Fruit fly (Drosophila melanogaster) whole organism, embryonic: ENCODE measurements around the gene Or67a.
A peak's percentile ranks its signal among the peaks of the same experiment; 100 is the strongest.

Experiments
- Aef1 ChIP-seq: fragments of 200-800 bp; sonication (Bioruptor generic); IDR thresholded peaks from 3 replicates; pipeline ENCODE4 v1.3.6; 2022; ENCODE audit warnings: missing biosample characterization, missing genetic modification characterization
- Blimp-1 ChIP-seq: fragments of 200-800 bp; sonication (Bioruptor generic); optimal IDR thresholded peaks from 3 replicates; lab custom pipeline; 2018; ENCODE audit warnings: missing biosample characterization, missing genetic modification characterization, mild to moderate bottlenecking, moderate library complexity, missing genetic modification reagents
- CG10366 ChIP-seq: fragments of 200-800 bp; sonication (Bioruptor generic); IDR thresholded peaks from 2 replicates; pipeline ENCODE4 v1.3.6; 2022; ENCODE audit warnings: missing biosample characterization, missing genetic modification characterization
- CG10979 ChIP-seq: fragments of 200-800 bp; sonication (Bioruptor generic); optimal IDR thresholded peaks from 2 replicates; lab custom pipeline; 2018; ENCODE audit warnings: missing biosample characterization, mild to moderate bottlenecking, missing genetic modification characterization, moderate library complexity
- CG11504 ChIP-seq: fragments of 200-800 bp; sonication (Bioruptor generic); optimal IDR thresholded peaks from 3 replicates; lab custom pipeline; 2019; ENCODE audit warnings: missing biosample characterization, mild to moderate bottlenecking, missing genetic modification characterization, moderate library complexity
- CG14965 ChIP-seq: fragments of 200-800 bp; sonication (Bioruptor generic); optimal IDR thresholded peaks from 2 replicates; lab custom pipeline; 2016; ENCODE audit warnings: missing biosample characterization, missing genetic modification characterization, borderline replicate concordance
- CG15269 ChIP-seq: fragments of 200-800 bp; sonication (Bioruptor generic); optimal IDR thresholded peaks from 2 replicates; lab custom pipeline; 2018; ENCODE audit warnings: missing biosample characterization, mild to moderate bottlenecking, missing genetic modification characterization, moderate library complexity
- CG17328 ChIP-seq: fragments of 200-800 bp; sonication (Bioruptor generic); IDR thresholded peaks from 2 replicates; pipeline ENCODE4 v1.3.6; 2022; ENCODE audit warnings: missing biosample characterization, missing genetic modification characterization
- CG18262 ChIP-seq: fragments of 200-800 bp; optimal IDR thresholded peaks from 3 replicates; lab custom pipeline; 2019; ENCODE audit warnings: missing biosample characterization, mild to moderate bottlenecking, missing genetic modification characterization, moderate library complexity
- CG2712 ChIP-seq: fragments of 200-800 bp; optimal IDR thresholded peaks from 3 replicates; lab custom pipeline; 2019; ENCODE audit warnings: missing biosample characterization, mild to moderate bottlenecking, missing genetic modification characterization, moderate library complexity
- CG30431 ChIP-seq: fragments of 200-800 bp; sonication (Bioruptor generic); optimal IDR thresholded peaks from 2 replicates; lab custom pipeline; 2017; ENCODE audit warnings: missing biosample characterization, missing genetic modification characterization
- CG31224 ChIP-seq: fragments of 200-800 bp; sonication (Bioruptor generic); IDR thresholded peaks from 2 replicates; pipeline ENCODE4 v1.3.6; 2022; ENCODE audit warnings: missing biosample characterization, missing genetic modification characterization
- CG3838 ChIP-seq: fragments of 200-800 bp; sonication (Bioruptor generic); optimal IDR thresholded peaks from 3 replicates; lab custom pipeline; 2016; ENCODE audit warnings: missing biosample characterization, missing genetic modification characterization
- CG3847 ChIP-seq: fragments of 200-800 bp; sonication (Bioruptor generic); IDR thresholded peaks from 2 replicates; pipeline ENCODE4 v1.3.6; 2022; ENCODE audit warnings: missing biosample characterization, missing genetic modification characterization
- CG4328 ChIP-seq: fragments of 200-800 bp; sonication (Bioruptor generic); optimal IDR thresholded peaks from 3 replicates; lab custom pipeline; 2017; ENCODE audit warnings: missing biosample characterization, missing genetic modification reagents, missing genetic modification characterization
- CG5953 ChIP-seq: fragments of 200-800 bp; sonication (Bioruptor generic); IDR thresholded peaks from 2 replicates; pipeline ENCODE4 v1.3.6; 2022; ENCODE audit warnings: missing biosample characterization, missing genetic modification characterization
- CG7271 ChIP-seq: fragments of 200-800 bp; sonication (Bioruptor generic); optimal IDR thresholded peaks from 2 replicates; lab custom pipeline; 2018; ENCODE audit warnings: missing biosample characterization, mild to moderate bottlenecking, missing genetic modification characterization, moderate library complexity
- CG7839 ChIP-seq: fragments of 200-800 bp; sonication (Bioruptor generic); optimal IDR thresholded peaks from 3 replicates; lab custom pipeline; 2018; ENCODE audit warnings: missing biosample characterization, mild to moderate bottlenecking, missing genetic modification characterization, moderate library complexity
- CG8089 ChIP-seq: fragments of 200-800 bp; sonication (Bioruptor generic); optimal IDR thresholded peaks from 3 replicates; lab custom pipeline; 2016; ENCODE audit warnings: missing biosample characterization, missing genetic modification characterization
- CG8290 ChIP-seq, 3 experiments: fragments of 200-800 bp; sonication (Bioruptor generic); optimal IDR thresholded peaks; 2 replicates each; lab custom pipeline; 2016 to 2019; ENCODE audit warnings: missing biosample characterization in 3 of 3, missing genetic modification characterization in 3 of 3, mild to moderate bottlenecking in 2 of 3, moderate library complexity in 1 of 3
- CoRest ChIP-seq: fragments of 200-800 bp; sonication (Bioruptor generic); optimal IDR thresholded peaks from 3 replicates; lab custom pipeline; 2018; ENCODE audit warnings: missing biosample characterization, mild to moderate bottlenecking, missing genetic modification characterization, moderate library complexity
- Drgx ChIP-seq: fragments of 200-800 bp; sonication (Bioruptor generic); IDR thresholded peaks from 2 replicates; pipeline ENCODE4 v1.3.6; 2022; ENCODE audit warnings: missing biosample characterization, missing genetic modification characterization
- Ets97D ChIP-seq: fragments of 200-800 bp; sonication (Bioruptor generic); optimal IDR thresholded peaks from 3 replicates; lab custom pipeline; 2016; ENCODE audit warnings: missing biosample characterization, missing genetic modification characterization
- Hmx ChIP-seq: fragments of 200-800 bp; sonication (Bioruptor generic); optimal IDR thresholded peaks from 2 replicates; lab custom pipeline; 2016; ENCODE audit warnings: missing biosample characterization, missing genetic modification characterization
- Med ChIP-seq: fragments of 200-800 bp; sonication (Bioruptor generic); peaks from one replicate; lab custom pipeline; 2016; ENCODE audit warnings: missing biosample characterization, missing genetic modification characterization, mild to moderate bottlenecking, inconsistent platforms, moderate library complexity
- PHDP ChIP-seq: fragments of 200-800 bp; sonication (Bioruptor generic); optimal IDR thresholded peaks from 3 replicates; lab custom pipeline; 2018; ENCODE audit warnings: missing biosample characterization, mild to moderate bottlenecking, missing genetic modification characterization, moderate library complexity
- Ptx1 ChIP-seq: fragments of 200-800 bp; sonication (Bioruptor generic); IDR thresholded peaks from 2 replicates; pipeline ENCODE4 v1.3.6; 2022; ENCODE audit warnings: missing biosample characterization, missing genetic modification characterization
- Sox102F ChIP-seq: fragments of 200-800 bp; sonication (Bioruptor generic); optimal IDR thresholded peaks from 2 replicates; lab custom pipeline; 2018; ENCODE audit warnings: missing biosample characterization, mild to moderate bottlenecking, missing genetic modification characterization, moderate library complexity
- Sry-δ ChIP-seq: fragments of 200-800 bp; sonication (Bioruptor generic); optimal IDR thresholded peaks from 2 replicates; lab custom pipeline; 2016; ENCODE audit warnings: missing biosample characterization, missing genetic modification characterization
- Xbp1 ChIP-seq: fragments of 200-800 bp; sonication (Bioruptor generic); optimal IDR thresholded peaks from 3 replicates; lab custom pipeline; 2016; ENCODE audit warnings: missing biosample characterization, mild to moderate bottlenecking, missing genetic modification characterization
- Xrp1 ChIP-seq: fragments of 200-800 bp; sonication (Bioruptor generic); IDR thresholded peaks from 2 replicates; pipeline ENCODE4 v1.3.6; 2022; ENCODE audit warnings: missing biosample characterization, missing genetic modification characterization
- dmrt99B ChIP-seq: fragments of 200-800 bp; sonication (Bioruptor generic); optimal IDR thresholded peaks from 2 replicates; lab custom pipeline; 2018; ENCODE audit warnings: missing biosample characterization, mild to moderate bottlenecking, missing genetic modification characterization, moderate library complexity
- esg ChIP-seq: fragments of 200-800 bp; sonication (Bioruptor generic); conservative IDR thresholded peaks from 2 replicates; pipeline ENCODE4 v1.3.6; 2022; ENCODE audit warnings: missing biosample characterization, missing genetic modification characterization
- fd96Cb ChIP-seq: fragments of 200-800 bp; sonication (Bioruptor generic); optimal IDR thresholded peaks from 2 replicates; lab custom pipeline; 2018; ENCODE audit warnings: missing biosample characterization, mild to moderate bottlenecking, missing genetic modification characterization, moderate library complexity
- gem ChIP-seq: fragments of 200-800 bp; sonication (Bioruptor generic); optimal IDR thresholded peaks from 2 replicates; lab custom pipeline; 2019; ENCODE audit warnings: missing biosample characterization, mild to moderate bottlenecking, missing genetic modification characterization, moderate library complexity
- grau ChIP-seq: fragments of 200-800 bp; optimal IDR thresholded peaks from 3 replicates; lab custom pipeline; 2019; ENCODE audit warnings: missing biosample characterization, mild to moderate bottlenecking, missing genetic modification characterization, moderate library complexity
- h ChIP-seq: fragments of >200 bp; optimal IDR thresholded peaks from 2 replicates; lab custom pipeline; 2017
- hkb ChIP-seq, 2 experiments: fragments of 200-800 bp in 1 of 2; fragments of >200 bp in 1 of 2; sonication (Bioruptor generic) in 1 of 2; IDR thresholded peaks in 1 of 2; optimal IDR thresholded peaks in 1 of 2; 2 replicates each; pipeline versions ENCODE4 v1.3.6 to Lab custom; 2017 to 2022; ENCODE audit warnings: missing biosample characterization in 1 of 2, missing genetic modification characterization in 1 of 2
- inv ChIP-seq: fragments of 200-800 bp; sonication (Bioruptor generic); IDR thresholded peaks from 2 replicates; pipeline ENCODE4 v1.3.6; 2022; ENCODE audit warnings: missing biosample characterization, missing genetic modification characterization; ENCODE audit not compliant: partially characterized antibody
- klu ChIP-seq: fragments of 200-800 bp; sonication (Bioruptor generic); IDR thresholded peaks from 2 replicates; pipeline ENCODE4 v1.3.6; 2022; ENCODE audit warnings: missing biosample characterization, missing genetic modification characterization
- nmo ChIP-seq: fragments of 200-800 bp; sonication (Bioruptor generic); optimal IDR thresholded peaks from 2 replicates; lab custom pipeline; 2018; ENCODE audit warnings: missing biosample characterization, mild to moderate bottlenecking, missing genetic modification characterization, moderate library complexity
- prd ChIP-seq, 3 experiments: fragments of >200 bp in 2 of 3; fragments of 200-800 bp in 1 of 3; sonication (Bioruptor generic) in 1 of 3; optimal IDR thresholded peaks in 2 of 3; IDR thresholded peaks in 1 of 3; 2 replicates in 2 of 3; 3 replicates in 1 of 3; pipeline versions ENCODE4 v1.3.6 to Lab custom; 2017 to 2022; ENCODE audit warnings: missing biosample characterization in 1 of 3, missing genetic modification characterization in 1 of 3
- sisA ChIP-seq: fragments of 200-800 bp; sonication (Bioruptor generic); IDR thresholded peaks from 2 replicates; pipeline ENCODE4 v1.3.6; 2022; ENCODE audit warnings: missing biosample characterization, missing genetic modification characterization
- slbo ChIP-seq: fragments of 200-800 bp; sonication (Bioruptor generic); IDR thresholded peaks from 2 replicates; pipeline ENCODE4 v1.3.6; 2022; ENCODE audit warnings: missing biosample characterization, missing genetic modification characterization
- so ChIP-seq: fragments of 200-800 bp; sonication (Bioruptor generic); IDR thresholded peaks from 3 replicates; pipeline ENCODE4 v1.3.6; 2022; ENCODE audit warnings: missing biosample characterization, missing genetic modification characterization
- tgo ChIP-seq: fragments of 200-800 bp; sonication (Bioruptor generic); IDR thresholded peaks from 3 replicates; pipeline ENCODE4 v1.3.6; 2022; ENCODE audit warnings: missing biosample characterization, missing genetic modification characterization
- unpg ChIP-seq: fragments of 200-800 bp; sonication (Bioruptor generic); optimal IDR thresholded peaks from 3 replicates; lab custom pipeline; 2018; ENCODE audit warnings: missing biosample characterization, mild to moderate bottlenecking, missing genetic modification characterization, moderate library complexity
- wor ChIP-seq: fragments of 200-800 bp; sonication (Bioruptor generic); IDR thresholded peaks from 2 replicates; pipeline ENCODE4 v1.3.6; 2022; ENCODE audit warnings: missing biosample characterization, missing genetic modification characterization

Or67a gene

DNA sequence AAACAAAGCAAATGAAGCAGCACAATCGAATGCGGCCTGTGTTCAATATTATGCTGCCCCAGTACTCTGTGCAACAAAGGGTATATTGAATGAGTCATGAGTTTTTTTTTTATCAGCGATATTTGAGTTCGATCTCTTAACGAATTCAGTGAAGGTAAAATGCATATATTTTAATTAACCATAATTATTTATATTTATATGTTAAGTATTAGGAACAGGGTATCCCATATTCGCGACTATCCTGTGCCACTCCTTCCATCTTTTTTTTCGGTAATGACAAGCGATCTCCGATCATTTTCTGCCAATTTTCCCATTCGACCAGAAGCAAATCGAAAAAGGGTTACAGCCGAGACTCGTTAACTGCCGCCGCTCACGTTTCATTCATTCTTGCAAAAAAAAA, 30.2 kb downstream of the Or67a start (continued):
- TF ChIP-seq Ets97D (GFP tag; lab: Kevin White, UChicago): no peak
- TF ChIP-seq CG30431 (GFP tag; lab: Kevin White, UChicago): no peak
- peak; percentile 14 for TF ChIP-seq dmrt99B (tag; lab: Kevin White, UChicago)
- TF ChIP-seq Med (GFP tag; lab: Kevin White, UChicago): peak; percentile 40
- no peak for TF ChIP-seq CG8290 (GFP tag; optimal IDR thresholded peaks at IDR 0.05; lab: Kevin White, UChicago)
- TF ChIP-seq CG8290 (tag; optimal IDR thresholded peaks at IDR 0.05; lab: Kevin White, UChicago): no peak
- TF ChIP-seq esg (GFP tag; lab: Robert Waterston, UW): 0 out of 2 replicates have a peak, but pooled peaks have one; percentile 12
- 0 out of 2 replicates have a peak, but pooled peaks have one; percentile 7 for TF ChIP-seq sisA (GFP tag; lab: Robert Waterston, UW)
- no peak for TF ChIP-seq CG31224
- no peak for TF ChIP-seq prd (optimal IDR thresholded peaks at IDR 0.05; lab: Kevin White, UChicago)
- no peak for TF ChIP-seq prd (GFP tag; IDR thresholded peaks at IDR 0.05; lab: Robert Waterston, UW)
- TF ChIP-seq hkb (optimal IDR thresholded peaks at IDR 0.05; lab: Kevin White, UChicago): no peak
- 0 out of 2 replicates have a peak, but pooled peaks have one; percentile 17 for TF ChIP-seq hkb (GFP tag; IDR thresholded peaks at IDR 0.05; lab: Robert Waterston, UW)
- no peak for TF ChIP-seq Aef1 (GFP tag; lab: Robert Waterston, UW)
- no peak for TF ChIP-seq klu
- peak; percentile 35 for TF ChIP-seq Sox102F (GFP tag; lab: Kevin White, UChicago)
- no peak for TF ChIP-seq CoRest (tag; lab: Kevin White, UChicago)
- TF ChIP-seq CG8089: no peak
- TF ChIP-seq CG3838: no peak
- no peak for TF ChIP-seq Hmx (GFP tag; lab: Kevin White, UChicago)
- 0 out of 2 replicates have a peak, but pooled peaks have one; percentile 36 for TF ChIP-seq slbo (GFP tag; lab: Robert Waterston, UW)
- peak; percentile 7 for TF ChIP-seq gem (tag; lab: Kevin White, UChicago)
- no peak for TF ChIP-seq CG4328 (GFP tag; lab: Kevin White, UChicago)

DNA sequence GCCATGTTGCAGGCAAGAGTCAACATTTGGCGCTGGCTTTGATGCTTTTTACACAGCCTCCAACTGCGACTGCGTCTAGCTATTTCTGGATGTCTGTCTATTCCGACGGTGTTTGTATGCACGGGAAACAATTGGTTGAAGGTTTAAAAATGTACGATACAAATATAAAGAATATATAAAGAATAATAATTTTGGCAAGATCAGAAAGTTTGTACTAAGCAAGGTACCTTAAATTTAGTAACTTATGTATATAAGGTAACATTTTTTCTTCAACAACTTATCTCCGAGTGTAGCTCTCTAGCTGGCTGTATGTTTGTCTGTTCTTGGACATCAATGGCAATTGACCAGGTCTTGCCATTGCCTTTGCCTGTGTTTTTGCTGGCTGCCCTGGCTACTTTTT, 38.0 kb downstream of the Or67a start:
- TF ChIP-seq CG11504 (tag; lab: Kevin White, UChicago) (peak; percentile 56), CG5953 (GFP tag; lab: Robert Waterston, UW) (no peak), so (0 out of 3 replicates have a peak, but pooled peaks have one; percentile 48), Xrp1 (GFP tag; lab: Robert Waterston, UW) (peak; percentile 40; the same call in 1 of the 2 replicates), Blimp-1 (GFP tag; lab: Kevin White, UChicago) (peak; percentile 58), CG14965 (GFP tag; lab: Kevin White, UChicago) (no peak), CG15269 (tag; lab: Kevin White, UChicago) (peak; percentile 11), CG2712 (peak; percentile 34), inv (no peak), CG3847 (0 out of 2 replicates have a peak, but pooled peaks have one; percentile 9), CG10366 (GFP tag; lab: Robert Waterston, UW) (peak; percentile 27; the same call in 1 of the 2 replicates), nmo (GFP tag; lab: Kevin White, UChicago) (peak; percentile 8), CG10979 (tag; lab: Kevin White, UChicago) (peak; percentile 42), CG18262 (tag; lab: Kevin White, UChicago) (peak; percentile 17), fd96Cb (tag; lab: Kevin White, UChicago) (peak; percentile 14), PHDP (tag; lab: Kevin White, UChicago) (peak; percentile 22), unpg (GFP tag; lab: Kevin White, UChicago) (peak; percentile 35), tgo (GFP tag; lab: Robert Waterston, UW) (0 out of 3 replicates have a peak, but pooled peaks have one; percentile 14), wor (GFP tag; lab: Robert Waterston, UW) (0 out of 2 replicates have a peak, but pooled peaks have one; percentile 13), grau (tag; lab: Kevin White, UChicago) (peak; percentile 22), CG17328 (GFP tag; lab: Robert Waterston, UW) (peak; percentile 58), hkb (optimal IDR thresholded peaks at IDR 0.05; lab: Kevin White, UChicago) (no peak), hkb (GFP tag; IDR thresholded peaks at IDR 0.05; lab: Robert Waterston, UW) (peak; percentile 57), CG7271 (tag; lab: Kevin White, UChicago) (no peak), h (no peak), Ptx1 (GFP tag; lab: Robert Waterston, UW) (peak; percentile 28; the same call in 1 of the 2 replicates), Xbp1 (GFP tag; lab: Kevin White, UChicago) (peak; percentile 42), CG7839 (tag; lab: Kevin White, UChicago) (peak; percentile 41), Sry-δ (no peak), Drgx (GFP tag; lab: Robert Waterston, UW) (peak; percentile 90)
